Worm (Caenorhabditis elegans) whole organism, L3 larva: ENCODE measurements around the gene F25E5.5.

Experiments used
- ceh-16 ChIP-seq: sonication (generic microtip); optimal IDR thresholded peaks from 2 replicates; lab custom pipeline; 2017; ENCODE audit warnings: missing biosample characterization, missing genetic modification characterization
- zag-1 ChIP-seq: fragments of 150-350 bp; optimal IDR thresholded peaks from 2 replicates; lab custom pipeline; 2014; ENCODE audit warnings: missing biosample characterization, missing genetic modification characterization

ce11 chrV:7478404-7478803, 31.3 kb downstream of the F25E5.5 start, which contains the start of gene str-190:
- TF ChIP-seq zag-1 (no peak), ceh-16 (tag; lab: Kevin White, UChicago) (no peak)
